Worm (Caenorhabditis elegans): ENCODE measurements around the gene his-7.

DNA sequence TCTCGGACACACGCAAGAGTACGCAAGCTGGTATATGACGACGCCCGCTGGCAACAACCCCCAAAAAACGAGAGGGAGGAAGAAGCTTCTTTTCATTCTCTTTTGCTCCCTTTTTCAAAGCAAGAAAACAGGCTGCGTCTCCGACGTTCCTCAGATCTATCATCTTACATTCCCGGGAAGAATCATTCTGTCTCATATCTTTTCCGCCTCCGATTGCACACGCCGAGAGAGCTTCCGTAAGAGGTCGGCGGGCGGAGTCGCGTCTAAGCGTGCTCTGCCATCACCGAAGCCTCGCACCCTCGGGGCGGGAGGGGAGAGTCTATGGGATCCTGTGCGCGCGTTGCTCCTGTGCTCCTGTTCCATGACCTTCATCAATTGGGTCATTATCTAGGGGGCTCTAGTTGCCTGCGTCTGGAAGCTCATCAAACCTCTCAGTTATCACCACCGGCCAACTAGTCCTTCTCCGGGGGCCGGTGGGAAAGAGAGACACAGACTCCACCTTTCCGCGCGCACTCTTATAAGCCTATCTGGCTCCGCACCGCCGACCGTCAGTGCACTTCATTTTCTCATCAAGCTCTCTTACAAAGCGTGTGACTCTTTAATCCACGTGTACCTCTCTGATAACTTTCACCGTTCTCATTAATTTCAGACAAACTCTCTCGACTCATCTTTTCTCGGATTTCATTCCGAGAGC, 12.5 kb downstream of the his-7 start, which contains the start of the genes slc-17.8 and asns-1:
- TF ChIP-seq him-1 (tag; optimal IDR thresholded peaks at IDR 0.05) (no peak), W03F9.2 (tag; optimal IDR thresholded peaks at IDR 0.05) (no peak)
